Worm (Caenorhabditis elegans): ENCODE data around the gene F14D7.6.

F14D7.6 gene

ce11 chrV:14350949-14351348 lies 49.7 kb downstream of the F14D7.6 start (continued):
- TF ChIP-seq aptf-2 (GFP tag; conservative IDR thresholded peaks at IDR 0.05) (0 out of 2 replicates have a peak, but pooled peaks have one; percentile 16), cebp-1 (GFP tag; IDR thresholded peaks at IDR 0.05) (no peak), cebp-1 (tag; optimal IDR thresholded peaks at IDR 0.05) (peak; percentile 83), ztf-18 (tag; optimal IDR thresholded peaks at IDR 0.05) (peak; percentile 86), akir-1 (GFP tag; optimal IDR thresholded peaks at IDR 0.05) (peak; percentile 18), nfya-1 (tag; optimal IDR thresholded peaks at IDR 0.05; ENCODE audit: borderline replicate concordance, insufficient read depth) (no peak), nhr-120 (GFP tag; IDR thresholded peaks at IDR 0.05) (no peak), nhr-90 (tag; optimal IDR thresholded peaks at IDR 0.05) (peak; percentile 80), ZK185.1 (tag; optimal IDR thresholded peaks at IDR 0.05; ENCODE audit: poor library complexity, severe bottlenecking) (peak; percentile 72), tbx-9 (tag; optimal IDR thresholded peaks at IDR 0.05; ENCODE audit: borderline replicate concordance) (no peak), F10E7.11 (tag; optimal IDR thresholded peaks at IDR 0.05) (no peak), gei-17 (GFP tag; optimal IDR thresholded peaks at IDR 0.05) (no peak), K12H6.12 (tag; optimal IDR thresholded peaks at IDR 0.05) (peak; percentile 67), hlh-12 (tag; optimal IDR thresholded peaks at IDR 0.05) (no peak), egl-44 (GFP tag; IDR thresholded peaks at IDR 0.05) (peak; percentile 65), ztf-25 (GFP tag; IDR thresholded peaks at IDR 0.05) (no peak), unc-130 (GFP tag; optimal IDR thresholded peaks at IDR 0.05) (no peak), tlf-1 (GFP tag; optimal IDR thresholded peaks at IDR 0.05) (no peak), madf-10 (tag; optimal IDR thresholded peaks at IDR 0.05) (peak; percentile 98), pha-4 (tag; optimal IDR thresholded peaks at IDR 0.05) (no peak), ceh-27 (GFP tag; optimal IDR thresholded peaks at IDR 0.05) (peak; percentile 87), F33H1.4 (GFP tag; IDR thresholded peaks at IDR 0.05) (no peak), mel-28 (tag; optimal IDR thresholded peaks at IDR 0.05; ENCODE audit: borderline replicate concordance) (no peak), madf-8 (GFP tag; conservative IDR thresholded peaks at IDR 0.05) (no peak), him-1 (tag; optimal IDR thresholded peaks at IDR 0.05) (no peak), snpc-4 (GFP tag; optimal IDR thresholded peaks at IDR 0.05) (no peak), snpc-4 (tag; optimal IDR thresholded peaks at IDR 0.05) (peak; percentile 27 to 70 (median 58))

DNA sequence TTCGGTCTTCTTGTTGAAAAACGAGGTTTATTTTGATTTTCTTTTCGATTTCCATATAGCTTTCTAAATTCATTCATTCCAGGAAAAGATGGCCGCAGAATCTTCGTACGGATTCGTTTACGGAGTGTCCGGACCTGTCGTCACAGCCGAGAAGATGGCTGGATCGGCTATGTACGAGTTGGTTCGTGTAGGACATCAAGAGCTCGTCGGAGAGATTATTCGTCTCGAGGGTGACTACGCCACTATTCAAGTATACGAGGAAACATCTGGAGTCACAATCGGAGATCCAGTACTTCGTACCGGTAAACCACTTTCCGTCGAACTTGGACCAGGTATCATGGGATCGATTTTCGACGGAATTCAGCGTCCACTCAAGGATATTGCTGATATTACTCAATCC lies 50.4 kb downstream of the F14D7.6 start, which contains the start of gene vha-13:
TSS of gene vha-13 (plus strand) at position 81 of the 400 bp plus-strand sequence.
- TF ChIP-seq Y79H2A.3 (GFP tag; conservative IDR thresholded peaks at IDR 0.05) (no peak), hsf-1 (GFP tag; IDR thresholded peaks at IDR 0.05) (peak; percentile 35; the same call in 1 of the 2 replicates), snpc-3.4 (tag; optimal IDR thresholded peaks at IDR 0.05) (no peak)

- TF ChIP-seq dox-1 (GFP tag; IDR thresholded peaks at IDR 0.05) (0 out of 2 replicates have a peak, but pooled peaks have one; percentile 11), dpff-1 (tag; optimal IDR thresholded peaks at IDR 0.05) (peak; percentile 27), madf-3 (GFP tag; IDR thresholded peaks at IDR 0.05) (peak; percentile 27; the same call in 1 of the 2 replicates), attf-6 (GFP tag; IDR thresholded peaks at IDR 0.05) (no peak), let-607 (tag; optimal IDR thresholded peaks at IDR 0.05) (peak in 1 of 2 experiments; percentile 9), nfyb-1 (GFP tag; IDR thresholded peaks at IDR 0.05) (0 out of 2 replicates have a peak, but pooled peaks have one; percentile 23), tlf-1 (GFP tag; optimal IDR thresholded peaks at IDR 0.05) (no peak), egl-18 (GFP tag; IDR thresholded peaks at IDR 0.05) (0 out of 2 replicates have a peak, but pooled peaks have one; percentile 13), zfh-2 (GFP tag; conservative IDR thresholded peaks at IDR 0.05) (peak; percentile 49; the same call in 1 of the 2 replicates), K11D2.4 (GFP tag; IDR thresholded peaks at IDR 0.05) (0 out of 2 replicates have a peak, but pooled peaks have one; percentile 21), lin-26 (GFP tag; IDR thresholded peaks at IDR 0.05) (0 out of 2 replicates have a peak, but pooled peaks have one; percentile 9)
Measured at ce11 chrV:14352032-14352431, 50.8 kb downstream of the F14D7.6 start.

Data from whole organism, young adult.